Worm (Caenorhabditis elegans): Measurements from ENCODE around the gene K10G4.3.

Gene K10G4.3

ce11 chrV:17298657-17299056 lies 33.9 kb upstream of the K10G4.3 start:
- TF ChIP-seq rnt-1 (tag; optimal IDR thresholded peaks at IDR 0.05) (no peak), C08G9.2 (tag; optimal IDR thresholded peaks at IDR 0.05) (no peak), fax-1 (tag; optimal IDR thresholded peaks at IDR 0.05) (no peak), ceh-30 (tag; optimal IDR thresholded peaks at IDR 0.05) (no peak), ceh-14 (tag; optimal IDR thresholded peaks at IDR 0.05) (no peak), nhr-232 (tag; optimal IDR thresholded peaks at IDR 0.05) (no peak), pax-1 (tag; optimal IDR thresholded peaks at IDR 0.05) (no peak), hlh-15 (tag; optimal IDR thresholded peaks at IDR 0.05) (no peak), pha-2 (tag; optimal IDR thresholded peaks at IDR 0.05) (no peak), ceh-45 (GFP tag; IDR thresholded peaks at IDR 0.05) (no peak), sox-2 (GFP tag; IDR thresholded peaks at IDR 0.05) (no peak), ceh-2 (tag; optimal IDR thresholded peaks at IDR 0.05) (no peak), gmeb-2 (tag; optimal IDR thresholded peaks at IDR 0.05) (no peak), ceh-9 (tag; optimal IDR thresholded peaks at IDR 0.05) (no peak), pat-9 (tag; optimal IDR thresholded peaks at IDR 0.05) (no peak), ref-2 (tag; optimal IDR thresholded peaks at IDR 0.05) (no peak), ceh-48 (tag; optimal IDR thresholded peaks at IDR 0.05) (no peak), nhr-11 (tag; optimal IDR thresholded peaks at IDR 0.05) (no peak), dmd-4 (tag; optimal IDR thresholded peaks at IDR 0.05; ENCODE audit: borderline replicate concordance) (no peak), unc-3 (GFP tag; conservative IDR thresholded peaks at IDR 0.05) (no peak), unc-3 (tag; optimal IDR thresholded peaks at IDR 0.05) (no peak)

- no peak for TF ChIP-seq tbx-2 (tag; optimal IDR thresholded peaks at IDR 0.05)
- no peak for TF ChIP-seq ceh-14 (tag; optimal IDR thresholded peaks at IDR 0.05)
- TF ChIP-seq hlh-6 (tag; optimal IDR thresholded peaks at IDR 0.05), result no peak
- no peak for TF ChIP-seq ceh-24 (tag; optimal IDR thresholded peaks at IDR 0.05)
- no peak for TF ChIP-seq elt-4 (tag; optimal IDR thresholded peaks at IDR 0.05)
- TF ChIP-seq ceh-48 (tag; optimal IDR thresholded peaks at IDR 0.05), result no peak
- TF ChIP-seq pros-1 (tag; optimal IDR thresholded peaks at IDR 0.05), result no peak
- TF ChIP-seq eyg-1 (tag; optimal IDR thresholded peaks at IDR 0.05), result no peak
- no peak for TF ChIP-seq lin-11 (tag; optimal IDR thresholded peaks at IDR 0.05)
- TF ChIP-seq ama-1 (optimal IDR thresholded peaks at IDR 0.05), result no peak
- no peak for TF ChIP-seq ceh-31 (tag; optimal IDR thresholded peaks at IDR 0.05)
- TF ChIP-seq C38D4.7 (GFP tag; optimal IDR thresholded peaks at IDR 0.05), result no peak
- no peak for TF ChIP-seq unc-3 (GFP tag; conservative IDR thresholded peaks at IDR 0.05)
- no peak for TF ChIP-seq unc-3 (tag; optimal IDR thresholded peaks at IDR 0.05)
Observed at ce11 chrV:17296443-17296842, 31.7 kb upstream of the K10G4.3 start.

ce11 chrV:17292740-17293139 lies 28.0 kb upstream of the K10G4.3 start:
- TF ChIP-seq K09A11.1 (tag; optimal IDR thresholded peaks at IDR 0.05; ENCODE audit: insufficient read depth) (no peak), nhr-232 (tag; optimal IDR thresholded peaks at IDR 0.05) (no peak), pqm-1 (tag; optimal IDR thresholded peaks at IDR 0.05) (no peak), hlh-15 (tag; optimal IDR thresholded peaks at IDR 0.05) (no peak), lin-11 (tag; optimal IDR thresholded peaks at IDR 0.05) (no peak), fkh-6 (tag; optimal IDR thresholded peaks at IDR 0.05) (no peak), ceh-34 (tag; optimal IDR thresholded peaks at IDR 0.05) (no peak), ceh-30 (tag; optimal IDR thresholded peaks at IDR 0.05) (no peak), ceh-6 (GFP tag; optimal IDR thresholded peaks at IDR 0.05) (no peak), pros-1 (tag; optimal IDR thresholded peaks at IDR 0.05) (no peak), Y22D7AL.16 (tag; optimal IDR thresholded peaks at IDR 0.05) (no peak), tbx-2 (tag; optimal IDR thresholded peaks at IDR 0.05) (no peak), nhr-11 (tag; optimal IDR thresholded peaks at IDR 0.05) (no peak), ama-1 (optimal IDR thresholded peaks at IDR 0.05) (no peak), pha-2 (tag; optimal IDR thresholded peaks at IDR 0.05) (no peak), C08G9.2 (tag; optimal IDR thresholded peaks at IDR 0.05) (no peak), ceh-18 (tag; optimal IDR thresholded peaks at IDR 0.05) (no peak), ceh-9 (tag; optimal IDR thresholded peaks at IDR 0.05) (no peak), pha-4 (tag; optimal IDR thresholded peaks at IDR 0.05) (no peak)
